Worm (Caenorhabditis elegans): ENCODE measurements around the gene mex-1.

Gene mex-1

ce11 chrII:12006575-12007098 lies 38.2 kb downstream of the mex-1 start, which contains the start of gene mcm-2 (continued):
- TF ChIP-seq nhr-48 (tag; optimal IDR thresholded peaks at IDR 0.05) (no peak), Y105C5A.15 (GFP tag; IDR thresholded peaks at IDR 0.05) (no peak), hif-1 (tag; optimal IDR thresholded peaks at IDR 0.05) (peak in 1 of 2 experiments; percentile 47), snpc-4 (tag; optimal IDR thresholded peaks at IDR 0.05) (no peak), ctbp-1 (GFP tag; IDR thresholded peaks at IDR 0.05) (no peak), nhr-76 (tag; optimal IDR thresholded peaks at IDR 0.05) (no peak), arid-1 (GFP tag; conservative IDR thresholded peaks at IDR 0.05) (no peak), Y5F2A.4 (GFP tag; optimal IDR thresholded peaks at IDR 0.05) (no peak), lin-13 (GFP tag; optimal IDR thresholded peaks at IDR 0.05) (peak; percentile 52), hmg-1.1 (GFP tag; IDR thresholded peaks at IDR 0.05) (no peak), lin-1 (GFP tag; IDR thresholded peaks at IDR 0.05) (peak; percentile 38; the same call in 1 of the 2 replicates), mep-1 (tag; optimal IDR thresholded peaks at IDR 0.05) (no peak), pha-4 (GFP tag; IDR thresholded peaks at IDR 0.05) (no peak), pha-4 (tag; optimal IDR thresholded peaks at IDR 0.05) (no peak), F49E8.2 (tag; optimal IDR thresholded peaks at IDR 0.05; ENCODE audit: borderline replicate concordance) (peak; percentile 59), gei-8 (GFP tag; optimal IDR thresholded peaks at IDR 0.05) (no peak), set-16 (GFP tag; IDR thresholded peaks at IDR 0.05) (no peak), ZK337.2 (GFP tag; IDR thresholded peaks at IDR 0.05) (no peak), zip-2 (tag; optimal IDR thresholded peaks at IDR 0.05) (no peak), skn-1 (tag; optimal IDR thresholded peaks at IDR 0.05) (no peak), nhr-237 (tag; optimal IDR thresholded peaks at IDR 0.05) (no peak), lin-29 (GFP tag; IDR thresholded peaks at IDR 0.05) (no peak), madf-5 (GFP tag; IDR thresholded peaks at IDR 0.05) (no peak), cey-2 (tag; optimal IDR thresholded peaks at IDR 0.05; ENCODE audit: borderline replicate concordance, insufficient read depth) (no peak), ceh-20 (GFP tag; IDR thresholded peaks at IDR 0.05) (no peak), zag-1 (tag; optimal IDR thresholded peaks at IDR 0.05) (no peak), nhr-10 (tag; optimal IDR thresholded peaks at IDR 0.05) (no peak), D1046.2 (GFP tag; IDR thresholded peaks at IDR 0.05) (no peak), rbr-2 (tag; optimal IDR thresholded peaks at IDR 0.05) (peak; percentile 8), hlh-30 (tag; optimal IDR thresholded peaks at IDR 0.05; ENCODE audit: insufficient read depth) (peak; percentile 45), daf-12 (tag; optimal IDR thresholded peaks at IDR 0.05) (no peak), mxl-3 (GFP tag; optimal IDR thresholded peaks at IDR 0.05) (no peak), ceh-32 (tag; optimal IDR thresholded peaks at IDR 0.05; ENCODE audit: poor library complexity) (no peak), nhr-6 (tag; optimal IDR thresholded peaks at IDR 0.05) (no peak), mdt-29 (GFP tag; IDR thresholded peaks at IDR 0.05) (no peak), Y75B8A.6 (GFP tag; IDR thresholded peaks at IDR 0.05) (no peak), aly-2 (tag; optimal IDR thresholded peaks at IDR 0.05) (no peak), hlh-11 (tag; optimal IDR thresholded peaks at IDR 0.05) (no peak), spr-3 (GFP tag; optimal IDR thresholded peaks at IDR 0.05) (no peak), spr-1 (tag; optimal IDR thresholded peaks at IDR 0.05) (no peak), ceh-44 (GFP tag; IDR thresholded peaks at IDR 0.05) (no peak), nhr-102 (tag; optimal IDR thresholded peaks at IDR 0.05) (no peak), ama-1 (optimal IDR thresholded peaks at IDR 0.05) (no peak), unc-39 (tag; optimal IDR thresholded peaks at IDR 0.05) (no peak), zfp-2 (tag; optimal IDR thresholded peaks at IDR 0.05) (no peak), dmd-6 (GFP tag; IDR thresholded peaks at IDR 0.05) (peak; percentile 31; the same call in 1 of the 2 replicates), nhr-11 (tag; optimal IDR thresholded peaks at IDR 0.05) (peak; percentile 29), lin-15B (tag; optimal IDR thresholded peaks at IDR 0.05) (no peak), aha-1 (tag) (peak; percentile 91), lir-3 (tag; optimal IDR thresholded peaks at IDR 0.05) (no peak), mxl-2 (GFP tag; conservative IDR thresholded peaks at IDR 0.05) (no peak), dmd-9 (GFP tag; IDR thresholded peaks at IDR 0.05) (no peak)

All from whole organism, L4 larva.